Worm (Caenorhabditis elegans): Measurements from ENCODE around the gene dnj-24.

dnj-24 gene

ce11 chrIII:5380554-5380953, 43.3 kb downstream of the dnj-24 start:
- TF ChIP-seq dmd-8 (GFP tag; IDR thresholded peaks at IDR 0.05) (no peak), ZK546.5 (tag; optimal IDR thresholded peaks at IDR 0.05) (no peak), daf-16 (GFP tag; optimal IDR thresholded peaks at IDR 0.05) (no peak), daf-16 (tag; optimal IDR thresholded peaks at IDR 0.05) (no peak), nhr-237 (tag; optimal IDR thresholded peaks at IDR 0.05) (no peak), lin-13 (GFP tag; optimal IDR thresholded peaks at IDR 0.05) (no peak), php-3 (GFP tag; IDR thresholded peaks at IDR 0.05) (no peak), unc-62 (GFP tag; optimal IDR thresholded peaks at IDR 0.05 in 1 of 2) (no peak), unc-62 (tag; optimal IDR thresholded peaks at IDR 0.05) (no peak), F49E8.2 (tag; optimal IDR thresholded peaks at IDR 0.05; ENCODE audit: borderline replicate concordance) (peak; percentile 73), dpl-1 (GFP tag; optimal IDR thresholded peaks at IDR 0.05) (no peak), unc-130 (GFP tag; optimal IDR thresholded peaks at IDR 0.05) (no peak), mep-1 (tag; optimal IDR thresholded peaks at IDR 0.05) (no peak), zip-2 (tag; optimal IDR thresholded peaks at IDR 0.05) (no peak), attf-4 (tag; optimal IDR thresholded peaks at IDR 0.05) (no peak), nhr-42 (GFP tag; IDR thresholded peaks at IDR 0.05) (no peak), mdt-29 (GFP tag; IDR thresholded peaks at IDR 0.05) (no peak), mxl-3 (GFP tag; optimal IDR thresholded peaks at IDR 0.05) (no peak), ceh-32 (tag; optimal IDR thresholded peaks at IDR 0.05; ENCODE audit: poor library complexity) (no peak), lin-15B (tag; optimal IDR thresholded peaks at IDR 0.05) (no peak), lsy-2 (tag; optimal IDR thresholded peaks at IDR 0.05) (peak in 1 of 2 experiments; percentile 10), spr-1 (tag; optimal IDR thresholded peaks at IDR 0.05) (no peak), nhr-41 (GFP tag; IDR thresholded peaks at IDR 0.05) (no peak), snpc-1.2 (GFP tag; IDR thresholded peaks at IDR 0.05) (0 out of 2 replicates have a peak, but pooled peaks have one; percentile 40), nhr-77 (tag; optimal IDR thresholded peaks at IDR 0.05) (no peak), Y105C5A.15 (GFP tag; IDR thresholded peaks at IDR 0.05) (no peak), madf-9 (GFP tag; conservative IDR thresholded peaks at IDR 0.05) (no peak), Y48G9A.11 (GFP tag; IDR thresholded peaks at IDR 0.05) (0 out of 2 replicates have a peak, but pooled peaks have one; percentile 10), saeg-2 (GFP tag; IDR thresholded peaks at IDR 0.05) (no peak), fos-1 (tag; optimal IDR thresholded peaks at IDR 0.05) (no peak), madf-5 (GFP tag; IDR thresholded peaks at IDR 0.05) (no peak), pqm-1 (tag; optimal IDR thresholded peaks at IDR 0.05) (no peak), ztf-7 (tag; optimal IDR thresholded peaks at IDR 0.05) (no peak)

- TF ChIP-seq lim-7 (GFP tag; IDR thresholded peaks at IDR 0.05) = 0 out of 2 replicates have a peak, but pooled peaks have one; percentile 48
- no peak for TF ChIP-seq nhr-237 (tag; optimal IDR thresholded peaks at IDR 0.05)
- TF ChIP-seq lsy-2 (tag; optimal IDR thresholded peaks at IDR 0.05) = peak in 1 of 2 experiments; percentile 32
- peak; percentile 35 for TF ChIP-seq mep-1 (tag; optimal IDR thresholded peaks at IDR 0.05)
- TF ChIP-seq dpl-1 (GFP tag; optimal IDR thresholded peaks at IDR 0.05) = peak; percentile 27
- peak; percentile 83 for TF ChIP-seq hlh-30 (tag; optimal IDR thresholded peaks at IDR 0.05; ENCODE audit: insufficient read depth)
- peak; percentile 21 for TF ChIP-seq nhr-11 (tag; optimal IDR thresholded peaks at IDR 0.05)
- TF ChIP-seq mdl-1 (tag; optimal IDR thresholded peaks at IDR 0.05) = no peak
- peak; percentile 51 for TF ChIP-seq pqm-1 (tag; optimal IDR thresholded peaks at IDR 0.05)
- TF ChIP-seq madf-9 (GFP tag; conservative IDR thresholded peaks at IDR 0.05) = no peak
- TF ChIP-seq lin-38 (GFP tag; IDR thresholded peaks at IDR 0.05) = peak; percentile 62
- peak; percentile 66 for TF ChIP-seq nhr-28 (tag; optimal IDR thresholded peaks at IDR 0.05)
- TF ChIP-seq mxl-3 (GFP tag; optimal IDR thresholded peaks at IDR 0.05) = peak; percentile 41
- TF ChIP-seq mes-2 (tag; optimal IDR thresholded peaks at IDR 0.05; ENCODE audit: poor library complexity, severe bottlenecking) = peak; percentile 53
- peak; percentile 27 for TF ChIP-seq dve-1 (tag; optimal IDR thresholded peaks at IDR 0.05; ENCODE audit: insufficient read depth)
- TF ChIP-seq egl-43 (GFP tag; IDR thresholded peaks at IDR 0.05) = 0 out of 2 replicates have a peak, but pooled peaks have one; percentile 45
- no peak for TF ChIP-seq snpc-4 (tag; optimal IDR thresholded peaks at IDR 0.05)
Observed at ce11 chrIII:5379879-5380331, 44.0 kb downstream of the dnj-24 start, which contains the start of gene paqr-2. TSS of gene paqr-2 (minus strand) at chrIII:5379929.

Data from whole organism, L4 larva.